Worm (Caenorhabditis elegans) whole organism, L4 larva: ENCODE data around the gene C01G5.4.

Experiments used
- dpl-1 ChIP-seq: fragments of 150-350 bp; optimal IDR thresholded peaks from 2 replicates; lab custom pipeline; 2014; ENCODE audit warnings: missing biosample characterization, missing genetic modification reagents, missing genetic modification characterization
- ztf-11 ChIP-seq: fragments of 150-350 bp; optimal IDR thresholded peaks from 2 replicates; lab custom pipeline; 2014; ENCODE audit warnings: missing biosample characterization, missing genetic modification characterization

DNA sequence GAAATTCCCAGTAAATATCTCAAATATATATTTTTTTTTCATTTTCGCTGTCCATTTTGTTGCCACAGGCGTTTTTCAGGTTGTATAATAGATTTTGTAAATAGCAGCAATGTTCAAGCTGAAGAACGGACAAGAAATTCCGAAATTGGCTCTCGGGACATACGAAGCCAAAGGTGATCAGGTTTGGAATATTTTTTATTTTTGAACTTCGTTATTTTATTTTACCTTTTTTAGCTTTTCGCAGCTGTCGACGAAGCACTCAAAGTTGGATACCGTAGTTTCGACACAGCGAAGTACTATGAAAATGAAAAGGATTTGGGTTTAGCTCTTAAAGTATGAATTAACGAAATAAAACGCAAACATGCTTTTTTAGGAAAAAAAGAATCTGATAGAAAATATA, 7.0 kb upstream of the C01G5.4 start, which contains the start of gene C01G5.5:
- no peak for TF ChIP-seq ztf-11
- TF ChIP-seq dpl-1 (GFP tag; lab: Kevin White, UChicago): no peak
